In genomic region chrIV:5821997-5822396, ce11 we compare ENCODE assay signal across 7 worm cellular contexts.
A peak's percentile ranks its signal among the peaks of the same experiment; 100 is the strongest.
TF ChIP-seq lines count a peak whose summit lies in the region.

No protein-coding gene starts in this region.

TF ChIP-seq in whole organism, L1 larva, 84 proteins besides CTCF, POLR2A, EP300 and RAD21 (continues in another document):
- TF ChIP-seq zip-4 (GFP tag; optimal IDR thresholded peaks at IDR 0.05; lab: Kevin White, UChicago) (no peak), C16A3.4 (tag; optimal IDR thresholded peaks at IDR 0.05; lab: Kevin White, UChicago) (no peak), fkh-4 (tag; optimal IDR thresholded peaks at IDR 0.05; lab: Kevin White, UChicago; ENCODE audit: borderline replicate concordance) (no peak), lin-13 (GFP tag; optimal IDR thresholded peaks at IDR 0.05; lab: Kevin White, UChicago) (no peak), sup-37 (GFP tag; optimal IDR thresholded peaks at IDR 0.05; lab: Kevin White, UChicago) (no peak), nhr-77 (tag; optimal IDR thresholded peaks at IDR 0.05; lab: Kevin White, UChicago) (peak; percentile 62), elt-2 (tag; optimal IDR thresholded peaks at IDR 0.05; lab: Kevin White, UChicago) (no peak), zag-1 (tag; optimal IDR thresholded peaks at IDR 0.05; lab: Kevin White, UChicago) (no peak), nhr-71 (tag; optimal IDR thresholded peaks at IDR 0.05; lab: Kevin White, UChicago) (peak; percentile 11), ceh-90 (tag; optimal IDR thresholded peaks at IDR 0.05; lab: Kevin White, UChicago) (no peak), vab-15 (tag; optimal IDR thresholded peaks at IDR 0.05; lab: Kevin White, UChicago) (no peak), lsy-2 (tag; optimal IDR thresholded peaks at IDR 0.05; lab: Kevin White, UChicago) (peak in 1 of 2 experiments; percentile 37), snu-23 (GFP tag; optimal IDR thresholded peaks at IDR 0.05; lab: Kevin White, UChicago) (peak; percentile 34)

TF ChIP-seq in whole organism, L2 larva, 48 proteins besides CTCF, POLR2A, EP300 and RAD21:
- TF ChIP-seq lsy-2 (tag; optimal IDR thresholded peaks at IDR 0.05; lab: Kevin White, UChicago) = peak in 1 of 2 experiments; percentile 11
- TF ChIP-seq lin-13 (GFP tag; optimal IDR thresholded peaks at IDR 0.05; lab: Kevin White, UChicago) = no peak
- no peak for TF ChIP-seq ztf-11 (tag; optimal IDR thresholded peaks at IDR 0.05; lab: Kevin White, UChicago)
- peak; percentile 62 for TF ChIP-seq F13H6.1 (tag; optimal IDR thresholded peaks at IDR 0.05; lab: Kevin White, UChicago)
- TF ChIP-seq C34F6.9 (tag; optimal IDR thresholded peaks at IDR 0.05; lab: Kevin White, UChicago) = peak; percentile 7
- TF ChIP-seq fos-1 (tag; optimal IDR thresholded peaks at IDR 0.05; lab: Kevin White, UChicago) = peak; percentile 16
- TF ChIP-seq unc-55 (GFP tag; optimal IDR thresholded peaks at IDR 0.05; lab: Kevin White, UChicago) = peak; percentile 14
- TF ChIP-seq R02D3.7 (tag; optimal IDR thresholded peaks at IDR 0.05; lab: Kevin White, UChicago) = no peak
- no peak for TF ChIP-seq mab-5 (tag; optimal IDR thresholded peaks at IDR 0.05; lab: Kevin White, UChicago)
- peak; percentile 62 for TF ChIP-seq nhr-129 (tag; optimal IDR thresholded peaks at IDR 0.05; lab: Kevin White, UChicago)

TF ChIP-seq in whole organism, L3 larva, 47 proteins besides CTCF, POLR2A, EP300 and RAD21 (continues in another document):
- TF ChIP-seq nhr-25 (tag; optimal IDR thresholded peaks at IDR 0.05; lab: Kevin White, UChicago) (no peak), egl-27 (tag; optimal IDR thresholded peaks at IDR 0.05; lab: Kevin White, UChicago) (no peak), fkh-2 (tag; optimal IDR thresholded peaks at IDR 0.05; lab: Kevin White, UChicago) (no peak), egl-5 (tag; optimal IDR thresholded peaks at IDR 0.05; lab: Kevin White, UChicago) (no peak), ama-1 (optimal IDR thresholded peaks at IDR 0.05; lab: Kevin White, UChicago) (no peak), pqm-1 (tag; optimal IDR thresholded peaks at IDR 0.05; lab: Kevin White, UChicago) (peak; percentile 55), nhr-12 (tag; optimal IDR thresholded peaks at IDR 0.05; lab: Kevin White, UChicago) (no peak), ztf-4 (tag; optimal IDR thresholded peaks at IDR 0.05; lab: Kevin White, UChicago) (no peak), sea-2 (GFP tag; optimal IDR thresholded peaks at IDR 0.05; lab: Kevin White, UChicago) (no peak), elt-2 (tag; optimal IDR thresholded peaks at IDR 0.05; lab: Kevin White, UChicago) (peak; percentile 6), ztf-11 (tag; optimal IDR thresholded peaks at IDR 0.05; lab: Kevin White, UChicago) (no peak), pha-4 (tag; optimal IDR thresholded peaks at IDR 0.05; lab: Kevin White, UChicago) (peak; percentile 98), ZK546.5 (tag; optimal IDR thresholded peaks at IDR 0.05; lab: Kevin White, UChicago) (no peak), hmg-11 (tag; optimal IDR thresholded peaks at IDR 0.05; lab: Kevin White, UChicago) (peak; percentile 29), ceh-9 (tag; optimal IDR thresholded peaks at IDR 0.05; lab: Kevin White, UChicago) (no peak)

TF ChIP-seq in whole organism, L4 larva, 104 proteins besides CTCF, POLR2A, EP300 and RAD21:
- no peak for TF ChIP-seq snpc-1.2 (GFP tag; IDR thresholded peaks at IDR 0.05; lab: Robert Waterston, UW)
- TF ChIP-seq daf-16 (GFP tag; optimal IDR thresholded peaks at IDR 0.05; lab: Kevin White, UChicago) = no peak
- TF ChIP-seq daf-16 (tag; optimal IDR thresholded peaks at IDR 0.05; lab: Kevin White, UChicago) = peak; percentile 5
- TF ChIP-seq pha-4 (GFP tag; IDR thresholded peaks at IDR 0.05; lab: Robert Waterston, UW) = no peak
- peak; percentile 95 for TF ChIP-seq pha-4 (tag; optimal IDR thresholded peaks at IDR 0.05; lab: Kevin White, UChicago)
- peak; percentile 70 for TF ChIP-seq hlh-30 (tag; optimal IDR thresholded peaks at IDR 0.05; lab: Kevin White, UChicago; ENCODE audit: insufficient read depth)
- peak; percentile 70 for TF ChIP-seq nhr-28 (tag; optimal IDR thresholded peaks at IDR 0.05; lab: Kevin White, UChicago)
- no peak for TF ChIP-seq fkh-10 (GFP tag; optimal IDR thresholded peaks at IDR 0.05; lab: Kevin White, UChicago)
- TF ChIP-seq pqm-1 (tag; optimal IDR thresholded peaks at IDR 0.05; lab: Kevin White, UChicago) = peak; percentile 18

TF ChIP-seq in whole organism, late embryonic, 69 proteins besides CTCF, POLR2A, EP300 and RAD21:
- TF ChIP-seq ceh-18 (tag; optimal IDR thresholded peaks at IDR 0.05; lab: Kevin White, UChicago) (peak; percentile 4), che-1 (tag; optimal IDR thresholded peaks at IDR 0.05; lab: Kevin White, UChicago) (no peak), hlh-30 (tag; optimal IDR thresholded peaks at IDR 0.05; lab: Kevin White, UChicago; ENCODE audit: insufficient read depth) (peak; percentile 11), npax-4 (tag; optimal IDR thresholded peaks at IDR 0.05; lab: Kevin White, UChicago) (no peak), ceh-24 (tag; optimal IDR thresholded peaks at IDR 0.05; lab: Kevin White, UChicago) (no peak), pag-3 (tag; optimal IDR thresholded peaks at IDR 0.05; lab: Kevin White, UChicago; ENCODE audit: borderline replicate concordance) (no peak), K02D7.2 (tag; optimal IDR thresholded peaks at IDR 0.05; lab: Kevin White, UChicago) (no peak), C38D4.7 (GFP tag; optimal IDR thresholded peaks at IDR 0.05; lab: Kevin White, UChicago) (no peak), elt-2 (tag; optimal IDR thresholded peaks at IDR 0.05; lab: Kevin White, UChicago) (no peak), hlh-6 (tag; optimal IDR thresholded peaks at IDR 0.05; lab: Kevin White, UChicago) (no peak), unc-42 (tag; optimal IDR thresholded peaks at IDR 0.05; lab: Kevin White, UChicago) (peak; percentile 66), pha-4 (tag; optimal IDR thresholded peaks at IDR 0.05; lab: Kevin White, UChicago) (no peak), ceh-19 (GFP tag; optimal IDR thresholded peaks at IDR 0.05; lab: Kevin White, UChicago) (no peak), ceh-6 (GFP tag; optimal IDR thresholded peaks at IDR 0.05; lab: Kevin White, UChicago) (no peak), fax-1 (tag; optimal IDR thresholded peaks at IDR 0.05; lab: Kevin White, UChicago) (no peak)

TF ChIP-seq in whole organism, mixed stage, embryonic, 35 proteins besides CTCF, POLR2A, EP300 and RAD21:
- no peak for TF ChIP-seq mls-2 (tag; optimal IDR thresholded peaks at IDR 0.05; lab: Kevin White, UChicago)
- TF ChIP-seq flh-1 (GFP tag; optimal IDR thresholded peaks at IDR 0.05; lab: Kevin White, UChicago) = no peak
- TF ChIP-seq ces-1 (GFP tag; optimal IDR thresholded peaks at IDR 0.05; lab: Kevin White, UChicago) = peak; percentile 86
- no peak for TF ChIP-seq blmp-1 (tag; optimal IDR thresholded peaks at IDR 0.05; lab: Kevin White, UChicago)
- TF ChIP-seq pha-4 (tag; optimal IDR thresholded peaks at IDR 0.05; lab: Kevin White, UChicago) = peak; percentile 28

TF ChIP-seq in whole organism, young adult, 124 proteins besides CTCF, POLR2A, EP300 and RAD21:
- peak; percentile 40 for TF ChIP-seq nhr-80 (tag; optimal IDR thresholded peaks at IDR 0.05; lab: Kevin White, UChicago)
- no peak for TF ChIP-seq tlf-1 (GFP tag; optimal IDR thresholded peaks at IDR 0.05; lab: Kevin White, UChicago)
